Fruit fly (Drosophila melanogaster) whole organism, embryonic: ENCODE measurements around the gene Rpn9.

Experiments used
- CG10267 ChIP-seq: fragments of 200-800 bp; sonication (Bioruptor generic); optimal IDR thresholded peaks from 2 replicates; lab custom pipeline; 2018; ENCODE audit warnings: missing biosample characterization, mild to moderate bottlenecking, missing genetic modification characterization, moderate library complexity
- CG10959 ChIP-seq: fragments of 200-800 bp; sonication (Bioruptor generic); IDR thresholded peaks from 2 replicates; pipeline ENCODE4 v1.3.6; 2022; ENCODE audit warnings: missing biosample characterization, missing genetic modification characterization
- CG13123 ChIP-seq: fragments of 200-800 bp; sonication (Bioruptor generic); optimal IDR thresholded peaks from 2 replicates; lab custom pipeline; 2016; ENCODE audit warnings: missing biosample characterization, missing genetic modification characterization
- CG13894 ChIP-seq: fragments of 200-800 bp; sonication (Bioruptor generic); optimal IDR thresholded peaks from 3 replicates; lab custom pipeline; 2018; ENCODE audit warnings: missing biosample characterization, mild to moderate bottlenecking, missing genetic modification characterization, moderate library complexity
- CG14050 ChIP-seq: fragments of 200-800 bp; sonication (Bioruptor generic); IDR thresholded peaks from 3 replicates; pipeline ENCODE4 v1.3.6; 2022; ENCODE audit warnings: missing biosample characterization, missing genetic modification characterization
- CG15073 ChIP-seq: fragments of 200-800 bp; sonication (Bioruptor generic); optimal IDR thresholded peaks from 2 replicates; lab custom pipeline; 2016; ENCODE audit warnings: missing biosample characterization, missing genetic modification characterization
- CG15514 ChIP-seq: fragments of 200-800 bp; sonication (Bioruptor generic); optimal IDR thresholded peaks from 3 replicates; lab custom pipeline; 2017; ENCODE audit warnings: missing biosample characterization, missing genetic modification characterization, mild to moderate bottlenecking, moderate library complexity, missing genetic modification reagents
- CG17361 ChIP-seq: fragments of 200-800 bp; sonication (Bioruptor generic); IDR thresholded peaks from 3 replicates; pipeline ENCODE4 v1.3.6; 2022; ENCODE audit warnings: missing biosample characterization, missing genetic modification characterization
- CG17385 ChIP-seq: fragments of 200-800 bp; sonication (Bioruptor generic); optimal IDR thresholded peaks from 3 replicates; lab custom pipeline; 2018; ENCODE audit warnings: missing biosample characterization, mild to moderate bottlenecking, missing genetic modification characterization
- CG17802 ChIP-seq: fragments of 200-800 bp; sonication (Bioruptor generic); optimal IDR thresholded peaks from 2 replicates; lab custom pipeline; 2018; ENCODE audit warnings: missing biosample characterization, mild to moderate bottlenecking, missing genetic modification characterization, moderate library complexity
- CG17829 ChIP-seq: fragments of 200-800 bp; optimal IDR thresholded peaks from 2 replicates; lab custom pipeline; 2019; ENCODE audit warnings: missing biosample characterization, mild to moderate bottlenecking, missing genetic modification characterization, moderate library complexity
- CG2199 ChIP-seq: fragments of 200-800 bp; sonication (Bioruptor generic); IDR thresholded peaks from 3 replicates; pipeline ENCODE4 v1.3.6; 2022; ENCODE audit warnings: missing biosample characterization, missing genetic modification characterization
- CG2875 ChIP-seq: fragments of 200-800 bp; sonication (Bioruptor generic); optimal IDR thresholded peaks from 2 replicates; lab custom pipeline; 2017; ENCODE audit warnings: missing biosample characterization, mild to moderate bottlenecking, missing genetic modification characterization, missing genetic modification reagents
- CG34224 ChIP-seq: fragments of 200-800 bp; sonication (Bioruptor generic); IDR thresholded peaks from 3 replicates; pipeline ENCODE4 v1.3.6; 2022; ENCODE audit warnings: missing biosample characterization, missing genetic modification characterization; ENCODE audit not compliant: partially characterized antibody
- CG4328 ChIP-seq: fragments of 200-800 bp; sonication (Bioruptor generic); optimal IDR thresholded peaks from 3 replicates; lab custom pipeline; 2017; ENCODE audit warnings: missing biosample characterization, missing genetic modification reagents, missing genetic modification characterization
- CG6272 ChIP-seq: fragments of 200-800 bp; sonication (Bioruptor generic); IDR thresholded peaks from 2 replicates; pipeline ENCODE4 v1.3.6; 2022; ENCODE audit warnings: missing biosample characterization, missing genetic modification characterization
- CG6854 ChIP-seq: fragments of 200-800 bp; sonication (Bioruptor generic); optimal IDR thresholded peaks from 3 replicates; lab custom pipeline; 2017; ENCODE audit warnings: missing biosample characterization, mild to moderate bottlenecking, missing genetic modification characterization
- CG8089 ChIP-seq: fragments of 200-800 bp; sonication (Bioruptor generic); optimal IDR thresholded peaks from 3 replicates; lab custom pipeline; 2016; ENCODE audit warnings: missing biosample characterization, missing genetic modification characterization
- CG8290 ChIP-seq, 3 experiments: fragments of 200-800 bp; sonication (Bioruptor generic); optimal IDR thresholded peaks; 2 replicates each; lab custom pipeline; 2016 to 2019; ENCODE audit warnings: missing biosample characterization in 3 of 3, missing genetic modification characterization in 3 of 3, mild to moderate bottlenecking in 2 of 3, moderate library complexity in 1 of 3
- CG8944 ChIP-seq: fragments of 200-800 bp; sonication (Bioruptor generic); optimal IDR thresholded peaks from 3 replicates; lab custom pipeline; 2016; ENCODE audit warnings: missing biosample characterization, missing genetic modification characterization
- CG9817 ChIP-seq: fragments of 200-800 bp; sonication (Bioruptor generic); optimal IDR thresholded peaks from 2 replicates; lab custom pipeline; 2018; ENCODE audit warnings: missing biosample characterization, mild to moderate bottlenecking, missing genetic modification characterization, moderate library complexity
- CG9876 ChIP-seq: fragments of 200-800 bp; sonication (Bioruptor generic); optimal IDR thresholded peaks from 2 replicates; lab custom pipeline; 2016; ENCODE audit warnings: missing biosample characterization, missing genetic modification characterization
- CoRest ChIP-seq: fragments of 200-800 bp; sonication (Bioruptor generic); optimal IDR thresholded peaks from 3 replicates; lab custom pipeline; 2018; ENCODE audit warnings: missing biosample characterization, mild to moderate bottlenecking, missing genetic modification characterization, moderate library complexity
- HLH3B ChIP-seq: fragments of 200-800 bp; sonication (Bioruptor generic); IDR thresholded peaks from 2 replicates; pipeline ENCODE4 v1.3.6; 2022; ENCODE audit warnings: missing biosample characterization, missing genetic modification characterization
- HmgZ ChIP-seq: fragments of 200-800 bp; sonication (Bioruptor generic); optimal IDR thresholded peaks from 2 replicates; lab custom pipeline; 2018; ENCODE audit warnings: missing biosample characterization, mild to moderate bottlenecking, missing genetic modification characterization
- Hr78 ChIP-seq, 2 experiments: fragments of 200-800 bp in 1 of 2; fragments of >200 bp in 1 of 2; sonication (Bioruptor generic) in 1 of 2; optimal IDR thresholded peaks; 2 replicates each; lab custom pipeline; 2017 to 2019; ENCODE audit warnings: missing biosample characterization in 2 of 2, missing genetic modification characterization in 2 of 2, mild to moderate bottlenecking in 1 of 2, moderate library complexity in 1 of 2
- Kr ChIP-seq: fragments of 200-800 bp; sonication (Bioruptor generic); optimal IDR thresholded peaks from 2 replicates; lab custom pipeline; 2017; ENCODE audit warnings: missing biosample characterization, mild to moderate bottlenecking, missing genetic modification characterization
- Lim3 ChIP-seq: fragments of 200-800 bp; sonication (Bioruptor generic); IDR thresholded peaks from 2 replicates; pipeline ENCODE4 v1.3.6; 2022; ENCODE audit warnings: missing biosample characterization, missing genetic modification characterization
- Lpt ChIP-seq: fragments of >200 bp; optimal IDR thresholded peaks from 2 replicates; lab custom pipeline; 2018; ENCODE audit warnings: missing biosample characterization, missing genetic modification characterization
- Max ChIP-seq: fragments of 200-800 bp; sonication (Bioruptor generic); optimal IDR thresholded peaks from 2 replicates; lab custom pipeline; 2016; ENCODE audit warnings: missing biosample characterization, mild to moderate bottlenecking, missing genetic modification characterization
- Mes4 ChIP-seq: fragments of 200-800 bp; sonication (Bioruptor generic); optimal IDR thresholded peaks from 2 replicates; lab custom pipeline; 2016; ENCODE audit warnings: missing biosample characterization, missing genetic modification characterization
- NFAT ChIP-seq: fragments of 200-800 bp; sonication (Bioruptor generic); IDR thresholded peaks from 2 replicates; pipeline ENCODE4 v1.3.6; 2022; ENCODE audit warnings: missing biosample characterization, missing genetic modification characterization
- cwo ChIP-seq: fragments of 200-800 bp; sonication (Bioruptor generic); optimal IDR thresholded peaks from 3 replicates; lab custom pipeline; 2017; ENCODE audit warnings: missing biosample characterization, missing genetic modification characterization, mild to moderate bottlenecking, moderate library complexity, missing genetic modification reagents
- exex ChIP-seq: fragments of 200-800 bp; sonication (Bioruptor generic); optimal IDR thresholded peaks from 4 replicates; lab custom pipeline; 2018; ENCODE audit warnings: missing biosample characterization, mild to moderate bottlenecking, missing genetic modification characterization, moderate library complexity
- fd102C ChIP-seq: fragments of 200-800 bp; sonication (Bioruptor generic); optimal IDR thresholded peaks from 2 replicates; lab custom pipeline; 2018; ENCODE audit warnings: missing biosample characterization, mild to moderate bottlenecking, missing genetic modification characterization, moderate library complexity
- gem ChIP-seq: fragments of 200-800 bp; sonication (Bioruptor generic); optimal IDR thresholded peaks from 2 replicates; lab custom pipeline; 2019; ENCODE audit warnings: missing biosample characterization, mild to moderate bottlenecking, missing genetic modification characterization, moderate library complexity
- gsb ChIP-seq: fragments of 200-800 bp; sonication (Bioruptor generic); IDR thresholded peaks from 2 replicates; pipeline ENCODE4 v1.3.6; 2022; ENCODE audit warnings: missing biosample characterization, missing genetic modification characterization
- gt ChIP-seq: fragments of 200-800 bp; sonication (Bioruptor generic); IDR thresholded peaks from 2 replicates; pipeline ENCODE4 v1.3.6; 2022; ENCODE audit warnings: missing biosample characterization, missing genetic modification characterization
- ham ChIP-seq: fragments of 200-800 bp; sonication (Bioruptor generic); IDR thresholded peaks from 2 replicates; pipeline ENCODE4 v1.3.6; 2022; ENCODE audit warnings: missing biosample characterization, missing genetic modification characterization
- hth ChIP-seq: fragments of >200 bp; optimal IDR thresholded peaks from 2 replicates; lab custom pipeline; 2017; ENCODE audit warnings: inconsistent platforms
- pum ChIP-seq: fragments of 200-800 bp; sonication (Bioruptor generic); optimal IDR thresholded peaks from 2 replicates; lab custom pipeline; 2016; ENCODE audit warnings: missing biosample characterization, missing genetic modification characterization
- slou ChIP-seq: fragments of 200-800 bp; sonication (Bioruptor generic); optimal IDR thresholded peaks from 3 replicates; lab custom pipeline; 2016; ENCODE audit warnings: missing biosample characterization, missing genetic modification characterization
- so ChIP-seq: fragments of 200-800 bp; sonication (Bioruptor generic); IDR thresholded peaks from 3 replicates; pipeline ENCODE4 v1.3.6; 2022; ENCODE audit warnings: missing biosample characterization, missing genetic modification characterization
- trem ChIP-seq: fragments of 200-800 bp; optimal IDR thresholded peaks from 3 replicates; lab custom pipeline; 2019; ENCODE audit warnings: missing biosample characterization, mild to moderate bottlenecking, missing genetic modification characterization, moderate library complexity
- ttk ChIP-seq: fragments of 200-800 bp; sonication (Bioruptor generic); IDR thresholded peaks from 2 replicates; pipeline ENCODE4 v2.1.2; 2022; ENCODE audit warnings: missing biosample characterization, missing genetic modification characterization
- tup ChIP-seq: fragments of 200-800 bp; sonication (Bioruptor generic); optimal IDR thresholded peaks from 2 replicates; lab custom pipeline; 2016; ENCODE audit warnings: missing biosample characterization, mild to moderate bottlenecking, missing genetic modification characterization, moderate library complexity
- unc-4 ChIP-seq: fragments of 200-800 bp; sonication (Bioruptor generic); IDR thresholded peaks from 2 replicates; pipeline ENCODE4 v1.3.6; 2022; ENCODE audit warnings: missing biosample characterization, missing genetic modification characterization; ENCODE audit not compliant: partially characterized antibody
- z ChIP-seq: fragments of 200-800 bp; sonication (Bioruptor generic); IDR thresholded peaks from 3 replicates; pipeline ENCODE4 v1.3.6; 2022; ENCODE audit warnings: missing biosample characterization, missing genetic modification characterization

The Rpn9 gene

dm6 chr3R:23729632-23730471 is 3.4 kb downstream of the Rpn9 start (continued):
- peak; percentile 18 for TF ChIP-seq CG2875 (GFP tag; lab: Kevin White, UChicago)
- peak; percentile 42 for TF ChIP-seq CG6854 (GFP tag; lab: Kevin White, UChicago)
- no peak for TF ChIP-seq cwo (GFP tag; lab: Kevin White, UChicago)
- TF ChIP-seq CG17829 (tag; lab: Kevin White, UChicago) = peak; percentile 9
- no peak for TF ChIP-seq CG10267
- no peak for TF ChIP-seq slou (GFP tag; lab: Kevin White, UChicago)
- TF ChIP-seq Lpt (GFP tag; lab: Kevin White, UChicago) = no peak
- no peak for TF ChIP-seq CG10959 (GFP tag; lab: Robert Waterston, UW)
- TF ChIP-seq unc-4 (GFP tag; lab: Robert Waterston, UW) = 0 out of 2 replicates have a peak, but pooled peaks have one; percentile 41
- TF ChIP-seq CG17385 (GFP tag; lab: Kevin White, UChicago) = no peak
- 0 out of 2 replicates have a peak, but pooled peaks have one; percentile 11 for TF ChIP-seq NFAT
- no peak for TF ChIP-seq z (GFP tag; lab: Robert Waterston, UW)
- TF ChIP-seq CG9817 (tag; lab: Kevin White, UChicago) = no peak
- no peak for TF ChIP-seq CG15073 (GFP tag; lab: Kevin White, UChicago)
- no peak for TF ChIP-seq hth (lab: Kevin White, UChicago)
- TF ChIP-seq CG9876 = no peak
- peak; percentile 58 for TF ChIP-seq CG8290 (GFP tag; optimal IDR thresholded peaks at IDR 0.05; lab: Kevin White, UChicago)
- TF ChIP-seq CG8290 (tag; optimal IDR thresholded peaks at IDR 0.05; lab: Kevin White, UChicago) = peak in 1 of 2 experiments; percentile 58
- TF ChIP-seq exex (tag; lab: Kevin White, UChicago) = peak; percentile 45
- peak; percentile 36; the same call in 1 of the 2 replicates for TF ChIP-seq gsb (GFP tag; lab: Robert Waterston, UW)
- TF ChIP-seq ham = no peak; the same call in 1 of the 2 replicates
- TF ChIP-seq Kr (GFP tag; lab: Kevin White, UChicago) = no peak
- no peak for TF ChIP-seq CG8944
- no peak for TF ChIP-seq pum (GFP tag; lab: Kevin White, UChicago)
- no peak for TF ChIP-seq trem
- peak; percentile 72 for TF ChIP-seq CG34224 (GFP tag; lab: Robert Waterston, UW)
- no peak for TF ChIP-seq Max (GFP tag; lab: Kevin White, UChicago)
- no peak; the same call in 2 of the 3 replicates for TF ChIP-seq CG17361 (GFP tag; lab: Robert Waterston, UW)
- no peak for TF ChIP-seq CG17802 (tag; lab: Kevin White, UChicago)
- peak; percentile 94 for TF ChIP-seq CG13894
- TF ChIP-seq CG6272 (GFP tag; lab: Robert Waterston, UW) = 0 out of 2 replicates have a peak, but pooled peaks have one; percentile 27
- TF ChIP-seq gt (GFP tag; lab: Robert Waterston, UW) = no peak
- TF ChIP-seq CG8089 (GFP tag; lab: Kevin White, UChicago) = no peak
- TF ChIP-seq CG14050 (GFP tag; lab: Robert Waterston, UW) = no peak
- no peak for TF ChIP-seq CG4328 (GFP tag; lab: Kevin White, UChicago)
- no peak for TF ChIP-seq tup
- no peak for TF ChIP-seq HLH3B (GFP tag; lab: Robert Waterston, UW)
- TF ChIP-seq Hr78 (GFP tag; optimal IDR thresholded peaks at IDR 0.05; lab: Kevin White, UChicago) = peak in 1 of 2 experiments; percentile 30
- no peak for TF ChIP-seq Mes4 (GFP tag; lab: Kevin White, UChicago)
- peak; percentile 36 for TF ChIP-seq HmgZ (tag; lab: Kevin White, UChicago)
- TF ChIP-seq fd102C (GFP tag; lab: Kevin White, UChicago) = peak; percentile 16
- TF ChIP-seq CG2199 (GFP tag; lab: Robert Waterston, UW) = peak; percentile 36; the same call in 1 of the 3 replicates
- TF ChIP-seq gem (tag; lab: Kevin White, UChicago) = no peak
- TF ChIP-seq CoRest (tag; lab: Kevin White, UChicago) = peak; percentile 59
- peak; percentile 25; the same call in 1 of the 3 replicates for TF ChIP-seq so (GFP tag; lab: Robert Waterston, UW)
- TF ChIP-seq ttk (GFP tag; lab: Robert Waterston, UW) = peak; percentile 53; the same call in 1 of the 2 replicates
- no peak for TF ChIP-seq CG13123
- TF ChIP-seq Lim3 = no peak
- TF ChIP-seq CG15514 = peak; percentile 25
